Fruit fly (Drosophila melanogaster) Kc167 (cell line): ENCODE data around the gene CG17154.

Source experiments
- Sin3A ChIP-seq: fragments of >200 bp; optimal IDR thresholded peaks from 2 replicates; lab custom pipeline; 2018; ENCODE audit warnings: missing external identifiers
- h ChIP-seq: fragments of >200 bp; optimal IDR thresholded peaks from 3 replicates; lab custom pipeline; 2018; ENCODE audit warnings: missing external identifiers
- insv ChIP-seq: fragments of >200 bp; optimal IDR thresholded peaks from 3 replicates; lab custom pipeline; 2018; ENCODE audit warnings: missing external identifiers
- psq ChIP-seq: fragments of >200 bp; optimal IDR thresholded peaks from 2 replicates; lab custom pipeline; 2017; ENCODE audit warnings: missing external identifiers

- TF ChIP-seq Sin3A (no peak), insv (lab: Kevin White, UChicago) (no peak), h (lab: Kevin White, UChicago) (no peak), psq (lab: Kevin White, UChicago) (no peak)
Measured at dm6 chr3L:12108515-12108914, 20.1 kb downstream of the CG17154 start.
